Worm (Caenorhabditis elegans): Measurements from ENCODE around the gene clec-171.

The clec-171 gene

DNA sequence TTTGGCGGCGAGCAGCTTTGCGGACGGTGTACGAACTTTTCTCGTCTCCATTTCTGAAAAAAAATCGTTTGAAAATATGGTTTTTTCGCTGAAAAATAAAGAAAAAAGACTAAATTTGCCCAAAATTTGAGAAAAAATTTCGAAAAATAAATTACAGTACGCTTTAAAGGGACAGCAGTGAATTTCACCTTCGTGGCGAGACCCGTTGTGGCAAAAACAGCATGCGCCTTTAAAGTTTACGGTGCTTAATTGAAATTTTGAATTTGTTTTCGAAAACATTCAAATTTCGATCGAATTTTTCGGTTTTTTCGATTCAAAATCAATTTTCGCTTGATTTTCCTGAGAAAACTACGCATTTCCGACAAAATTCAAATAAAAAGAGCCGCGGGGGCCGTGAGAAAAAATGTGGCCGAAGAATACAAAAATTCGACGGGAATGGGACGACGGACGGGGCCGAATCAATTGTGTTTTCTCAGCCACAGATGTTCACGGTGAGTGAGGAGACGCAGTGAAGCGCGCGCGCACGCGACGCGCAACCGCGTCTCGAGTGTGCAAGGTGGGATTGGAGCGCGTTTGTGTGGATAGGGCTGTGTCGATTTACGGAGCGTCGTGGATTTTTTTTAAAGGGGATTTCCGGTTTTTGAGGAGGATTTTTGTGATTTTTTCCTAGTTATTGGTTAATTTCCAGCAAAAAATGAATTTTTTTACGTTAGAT lies 7.2 kb downstream of the clec-171 start, which contains the start of gene Y77E11A.7:
Y77E11A.7 (minus strand) TSS at position 55 of the 715 bp plus-strand sequence.
- TF ChIP-seq tlf-1 (GFP tag; optimal IDR thresholded peaks at IDR 0.05) (no peak), F52B5.7 (tag; optimal IDR thresholded peaks at IDR 0.05) (no peak), F33H1.4 (GFP tag; IDR thresholded peaks at IDR 0.05) (peak; percentile 98), egl-44 (GFP tag; IDR thresholded peaks at IDR 0.05) (no peak), F57A8.1 (GFP tag; optimal IDR thresholded peaks at IDR 0.05) (no peak), hlh-26 (GFP tag; conservative IDR thresholded peaks at IDR 0.05) (no peak), lin-40 (tag; optimal IDR thresholded peaks at IDR 0.05) (peak; percentile 74), C17E4.6 (GFP tag; IDR thresholded peaks at IDR 0.05) (no peak), zim-3 (tag; optimal IDR thresholded peaks at IDR 0.05) (no peak), unc-62 (GFP tag; optimal IDR thresholded peaks at IDR 0.05) (no peak), let-607 (tag; optimal IDR thresholded peaks at IDR 0.05) (peak; percentile 17 to 38), Y67H2A.10 (GFP tag; conservative IDR thresholded peaks at IDR 0.05) (peak; percentile 61), madf-6 (GFP tag; IDR thresholded peaks at IDR 0.05) (peak; percentile 96), mxl-1 (tag; optimal IDR thresholded peaks at IDR 0.05) (no peak), nhr-179 (tag; optimal IDR thresholded peaks at IDR 0.05) (no peak), attf-3 (GFP tag; conservative IDR thresholded peaks at IDR 0.05) (peak; percentile 53), dpff-1 (tag; optimal IDR thresholded peaks at IDR 0.05) (no peak), madf-3 (GFP tag; IDR thresholded peaks at IDR 0.05) (peak; percentile 98), B0019.2 (GFP tag; conservative IDR thresholded peaks at IDR 0.05) (no peak), ceh-100 (GFP tag; IDR thresholded peaks at IDR 0.05) (no peak), unc-130 (GFP tag; optimal IDR thresholded peaks at IDR 0.05) (no peak), sptf-2 (GFP tag; optimal IDR thresholded peaks at IDR 0.05) (peak; percentile 58), nfyb-1 (GFP tag; IDR thresholded peaks at IDR 0.05) (peak; percentile 67; the same call in 1 of the 2 replicates), B0035.1 (tag; optimal IDR thresholded peaks at IDR 0.05) (no peak), repo-1 (tag; optimal IDR thresholded peaks at IDR 0.05) (no peak), ceh-79 (tag; optimal IDR thresholded peaks at IDR 0.05) (no peak), nfya-2 (GFP tag; IDR thresholded peaks at IDR 0.05) (no peak), athp-1 (tag; optimal IDR thresholded peaks at IDR 0.05) (peak; percentile 26), ccch-3 (GFP tag; optimal IDR thresholded peaks at IDR 0.05) (peak; percentile 2), snpc-4 (GFP tag; optimal IDR thresholded peaks at IDR 0.05) (no peak), snpc-4 (tag; optimal IDR thresholded peaks at IDR 0.05) (peak in 2 of 4 experiments; percentile 42 to 57), aptf-2 (GFP tag; conservative IDR thresholded peaks at IDR 0.05) (no peak), Y95B8A.8 (GFP tag; IDR thresholded peaks at IDR 0.05) (0 out of 2 replicates have a peak, but pooled peaks have one; percentile 10), lin-35 (GFP tag; optimal IDR thresholded peaks at IDR 0.05) (peak in 1 of 3 experiments; percentile 82), ceh-27 (GFP tag; optimal IDR thresholded peaks at IDR 0.05) (peak; percentile 96), madf-10 (tag; optimal IDR thresholded peaks at IDR 0.05) (peak; percentile 77), aptf-3 (GFP tag; IDR thresholded peaks at IDR 0.05) (no peak), lir-1 (GFP tag; conservative IDR thresholded peaks at IDR 0.05) (peak; percentile 42; the same call in 1 of the 2 replicates), bed-1 (GFP tag; IDR thresholded peaks at IDR 0.05) (no peak), K12H6.12 (tag; optimal IDR thresholded peaks at IDR 0.05) (peak; percentile 94), ztf-6 (GFP tag; IDR thresholded peaks at IDR 0.05) (no peak), hsf-1 (GFP tag; IDR thresholded peaks at IDR 0.05) (no peak), nhr-90 (tag; optimal IDR thresholded peaks at IDR 0.05) (no peak), lsy-27 (tag; optimal IDR thresholded peaks at IDR 0.05; ENCODE audit: borderline replicate concordance, insufficient read depth) (no peak), tbp1 (GFP tag; optimal IDR thresholded peaks at IDR 0.05) (peak; percentile 1), ztf-25 (GFP tag; IDR thresholded peaks at IDR 0.05) (0 out of 2 replicates have a peak, but pooled peaks have one; percentile 40), T07F8.4 (tag; optimal IDR thresholded peaks at IDR 0.05) (no peak), ztf-22 (GFP tag; optimal IDR thresholded peaks at IDR 0.05) (no peak)
